Worm (Caenorhabditis elegans): ENCODE data around the gene B0238.15.
A peak's percentile ranks its signal among the peaks of the same experiment; 100 is the strongest.

B0238.15 gene

DNA sequence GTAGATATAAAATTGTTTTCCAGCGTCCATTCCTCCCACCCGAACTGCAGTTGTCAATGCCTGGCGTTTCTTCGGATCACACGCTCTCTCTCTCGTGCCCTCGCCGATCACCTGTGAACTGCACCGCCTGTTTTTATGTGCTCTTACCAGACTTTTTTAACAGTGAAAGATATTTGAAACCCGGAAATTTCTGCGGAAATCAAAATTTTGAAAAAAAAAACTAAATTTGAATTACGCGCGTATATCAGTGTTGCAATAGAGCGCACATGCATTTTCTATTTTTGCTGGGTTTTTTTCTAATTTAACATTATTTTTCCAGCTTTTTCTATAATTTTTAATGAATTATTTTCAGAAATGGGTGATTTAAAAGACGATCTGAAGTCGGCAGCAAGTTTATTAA is 35.9 kb upstream of the B0238.15 start, which contains the start of gene ttc-37:
ttc-37 (plus strand) TSS at position 349 of the 400 bp plus-strand sequence.
- TF ChIP-seq lsy-2 (tag; optimal IDR thresholded peaks at IDR 0.05) (peak; percentile 33 to 82), zag-1 (tag; optimal IDR thresholded peaks at IDR 0.05) (no peak), nhr-6 (tag; optimal IDR thresholded peaks at IDR 0.05) (no peak), Y55F3AM.14 (GFP tag; optimal IDR thresholded peaks at IDR 0.05) (no peak), unc-55 (GFP tag; optimal IDR thresholded peaks at IDR 0.05) (peak; percentile 89), nhr-10 (tag; optimal IDR thresholded peaks at IDR 0.05) (no peak), crh-2 (tag; optimal IDR thresholded peaks at IDR 0.05) (peak; percentile 55), dmd-4 (tag; optimal IDR thresholded peaks at IDR 0.05) (no peak), ceh-16 (tag; optimal IDR thresholded peaks at IDR 0.05) (no peak), lin-13 (GFP tag; optimal IDR thresholded peaks at IDR 0.05) (peak; percentile 6), nhr-129 (tag; optimal IDR thresholded peaks at IDR 0.05) (peak; percentile 22), peb-1 (tag; optimal IDR thresholded peaks at IDR 0.05) (no peak), skn-1 (tag; optimal IDR thresholded peaks at IDR 0.05) (no peak), sem-4 (tag; optimal IDR thresholded peaks at IDR 0.05) (no peak), nhr-12 (tag; optimal IDR thresholded peaks at IDR 0.05) (no peak), egl-27 (tag; optimal IDR thresholded peaks at IDR 0.05) (peak; percentile 13), nhr-237 (tag; optimal IDR thresholded peaks at IDR 0.05) (no peak), elt-1 (tag; optimal IDR thresholded peaks at IDR 0.05) (no peak), unc-39 (tag; optimal IDR thresholded peaks at IDR 0.05) (no peak), alr-1 (tag; optimal IDR thresholded peaks at IDR 0.05) (no peak), snpc-4 (tag; optimal IDR thresholded peaks at IDR 0.05) (no peak), lin-39 (tag; optimal IDR thresholded peaks at IDR 0.05) (no peak), nhr-25 (tag; optimal IDR thresholded peaks at IDR 0.05) (peak; percentile 36), F13H6.1 (tag; optimal IDR thresholded peaks at IDR 0.05) (peak; percentile 53), unc-62 (GFP tag; optimal IDR thresholded peaks at IDR 0.05) (no peak), gmeb-1 (tag; optimal IDR thresholded peaks at IDR 0.05) (peak; percentile 99), ztf-4 (tag; optimal IDR thresholded peaks at IDR 0.05) (no peak), lin-11 (tag; optimal IDR thresholded peaks at IDR 0.05) (no peak), nhr-77 (tag; optimal IDR thresholded peaks at IDR 0.05) (no peak), fos-1 (tag; optimal IDR thresholded peaks at IDR 0.05) (peak; percentile 17), ZK546.5 (tag; optimal IDR thresholded peaks at IDR 0.05) (no peak), mdl-1 (tag; optimal IDR thresholded peaks at IDR 0.05) (no peak), elt-3 (tag; optimal IDR thresholded peaks at IDR 0.05) (no peak), ztf-11 (tag; optimal IDR thresholded peaks at IDR 0.05) (no peak), ztf-1 (GFP tag; conservative IDR thresholded peaks at IDR 0.05) (no peak), mab-5 (tag; optimal IDR thresholded peaks at IDR 0.05) (no peak), ama-1 (optimal IDR thresholded peaks at IDR 0.05) (no peak), R02D3.7 (tag; optimal IDR thresholded peaks at IDR 0.05) (no peak), nhr-11 (tag; optimal IDR thresholded peaks at IDR 0.05) (no peak), mbf-1 (tag; optimal IDR thresholded peaks at IDR 0.05) (no peak), C34F6.9 (tag; optimal IDR thresholded peaks at IDR 0.05) (peak; percentile 79), ceh-82 (tag; optimal IDR thresholded peaks at IDR 0.05) (no peak), sma-3 (GFP tag; optimal IDR thresholded peaks at IDR 0.05) (peak; percentile 54), nhr-23 (tag; optimal IDR thresholded peaks at IDR 0.05) (no peak), aly-2 (tag; optimal IDR thresholded peaks at IDR 0.05) (no peak), blmp-1 (tag; optimal IDR thresholded peaks at IDR 0.05; ENCODE audit: insufficient read depth) (no peak), sma-9 (GFP tag; optimal IDR thresholded peaks at IDR 0.05) (no peak), sma-9 (tag; optimal IDR thresholded peaks at IDR 0.05) (no peak), nhr-21 (tag; optimal IDR thresholded peaks at IDR 0.05) (no peak)

Data from whole organism, L2 larva.